Worm (Caenorhabditis elegans) whole organism, early embryonic: ENCODE results near the gene T05A1.5.

Source experiments
- F13C5.2 ChIP-seq: sonication (generic microtip); optimal IDR thresholded peaks from 2 replicates; lab custom pipeline; 2017; ENCODE audit warnings: mild to moderate bottlenecking, missing genetic modification characterization, inconsistent platforms, missing compliant biosample characterization
- aly-1 ChIP-seq: sonication (generic microtip); optimal IDR thresholded peaks from 2 replicates; lab custom pipeline; 2016; ENCODE audit warnings: missing genetic modification characterization, missing compliant biosample characterization
- ama-1 ChIP-seq: fragments of 150-350 bp; optimal IDR thresholded peaks from 2 replicates; lab custom pipeline; 2014
- ceh-36 ChIP-seq: sonication (generic microtip); optimal IDR thresholded peaks from 2 replicates; lab custom pipeline; 2016; ENCODE audit warnings: missing genetic modification characterization, inconsistent platforms, missing compliant biosample characterization
- flt-1 ChIP-seq: fragments of 200-800 bp; sonication (Bioruptor generic); IDR thresholded peaks from 2 replicates; pipeline ENCODE4 v1.3.6; 2022; ENCODE audit warnings: missing genetic modification characterization, missing compliant biosample characterization
- hmg-4 ChIP-seq: fragments of 200-800 bp; sonication (Bioruptor generic); optimal IDR thresholded peaks from 2 replicates; lab custom pipeline; 2018; ENCODE audit warnings: mild to moderate bottlenecking, missing genetic modification characterization, missing compliant biosample characterization
- hnd-1 ChIP-seq: sonication (generic microtip); optimal IDR thresholded peaks from 2 replicates; lab custom pipeline; 2016; ENCODE audit warnings: missing genetic modification characterization, missing compliant biosample characterization
- scrt-1 ChIP-seq: fragments of 200-800 bp; sonication (Bioruptor generic); IDR thresholded peaks from 2 replicates; pipeline ENCODE4 v1.3.6; 2022; ENCODE audit warnings: missing genetic modification characterization, missing compliant biosample characterization
- tbx-11 ChIP-seq: fragments of 200-800 bp; sonication (Bioruptor generic); IDR thresholded peaks from 2 replicates; pipeline ENCODE4 v1.3.6; 2022; ENCODE audit warnings: missing genetic modification characterization, missing compliant biosample characterization
- tbx-37 ChIP-seq: fragments of 200-800 bp; sonication (Bioruptor generic); conservative IDR thresholded peaks from 2 replicates; pipeline ENCODE4 v1.3.6; 2022; ENCODE audit warnings: missing genetic modification reagents, missing genetic modification characterization, missing compliant biosample characterization
- tra-4 ChIP-seq: sonication (generic microtip); optimal IDR thresholded peaks from 2 replicates; lab custom pipeline; 2017; ENCODE audit warnings: missing genetic modification characterization, missing compliant biosample characterization

- TF ChIP-seq ama-1 (lab: Kevin White, UChicago) (no peak), hmg-4 (GFP tag; lab: Kevin White, UChicago) (no peak), scrt-1 (GFP tag; lab: Robert Waterston, UW) (no peak), tra-4 (tag; lab: Kevin White, UChicago) (no peak), tbx-37 (GFP tag; lab: Robert Waterston, UW) (no peak), flt-1 (GFP tag; lab: Robert Waterston, UW) (no peak), F13C5.2 (tag; lab: Kevin White, UChicago) (no peak), ceh-36 (tag; lab: Kevin White, UChicago) (no peak), hnd-1 (tag; lab: Kevin White, UChicago) (no peak), tbx-11 (GFP tag; lab: Robert Waterston, UW) (no peak), aly-1 (tag; lab: Kevin White, UChicago) (no peak)
Observed at ce11 chrIV:9540342-9540856, 5.7 kb upstream of the T05A1.5 start, which contains the start of gene fbl-1.
